Worm (Caenorhabditis elegans): Measurements from ENCODE around the gene F09C6.12.

The F09C6.12 gene

ce11 chrV:16884744-16885143 lies 2.1 kb downstream of the F09C6.12 start, which contains the start of gene F09C6.13:
TSS of gene F09C6.13 (plus strand) at chrV:16885044.
- TF ChIP-seq sox-4 (tag; optimal IDR thresholded peaks at IDR 0.05), result no peak
- TF ChIP-seq pqm-1 (tag; optimal IDR thresholded peaks at IDR 0.05), result no peak
- no peak for TF ChIP-seq nhr-84 (tag; optimal IDR thresholded peaks at IDR 0.05)
- TF ChIP-seq skn-1 (tag; optimal IDR thresholded peaks at IDR 0.05), result no peak
- TF ChIP-seq Y116A8C.19 (tag; optimal IDR thresholded peaks at IDR 0.05; ENCODE audit: borderline replicate concordance), result no peak
- no peak for TF ChIP-seq ceh-63 (GFP tag; optimal IDR thresholded peaks at IDR 0.05)
- no peak for TF ChIP-seq lin-35 (GFP tag; optimal IDR thresholded peaks at IDR 0.05)
- no peak for TF ChIP-seq sup-37 (GFP tag; optimal IDR thresholded peaks at IDR 0.05)

- no peak for TF ChIP-seq pqm-1 (tag; optimal IDR thresholded peaks at IDR 0.05)
- TF ChIP-seq mef-2 (tag; optimal IDR thresholded peaks at IDR 0.05), result no peak
- TF ChIP-seq nhr-47 (tag; optimal IDR thresholded peaks at IDR 0.05), result no peak
- no peak for TF ChIP-seq unc-98 (GFP tag; IDR thresholded peaks at IDR 0.05)
- no peak for TF ChIP-seq rnt-1 (tag; optimal IDR thresholded peaks at IDR 0.05)
- TF ChIP-seq skn-1 (tag; optimal IDR thresholded peaks at IDR 0.05), result no peak
- TF ChIP-seq lin-13 (GFP tag; optimal IDR thresholded peaks at IDR 0.05), result no peak
- TF ChIP-seq vab-15 (tag; optimal IDR thresholded peaks at IDR 0.05), result no peak
- TF ChIP-seq ces-1 (GFP tag; optimal IDR thresholded peaks at IDR 0.05), result no peak
- no peak for TF ChIP-seq zag-1 (tag; optimal IDR thresholded peaks at IDR 0.05)
- no peak for TF ChIP-seq hlh-4 (tag; optimal IDR thresholded peaks at IDR 0.05)
- TF ChIP-seq snu-23 (GFP tag; optimal IDR thresholded peaks at IDR 0.05), result no peak
- TF ChIP-seq nhr-11 (tag; optimal IDR thresholded peaks at IDR 0.05), result no peak
These were observed 6.2 kb downstream of the F09C6.12 start, which contains the start of the genes ifas-2 and fbxa-44 for ce11 chrV:16888788-16889325. TSS of gene ifas-2 (minus strand) at chrV:16888888. TSS of gene fbxa-44 (plus strand) at chrV:16889275.

- TF ChIP-seq nhr-19 (GFP tag; conservative IDR thresholded peaks at IDR 0.05), result no peak
- no peak for TF ChIP-seq aha-1 (tag; optimal IDR thresholded peaks at IDR 0.05)
- TF ChIP-seq dsc-1 (tag; optimal IDR thresholded peaks at IDR 0.05), result no peak
- TF ChIP-seq blmp-1 (tag; optimal IDR thresholded peaks at IDR 0.05), result no peak
- no peak for TF ChIP-seq lin-39 (tag; optimal IDR thresholded peaks at IDR 0.05)
- TF ChIP-seq nhr-47 (tag; optimal IDR thresholded peaks at IDR 0.05), result no peak
- TF ChIP-seq sup-37 (GFP tag; optimal IDR thresholded peaks at IDR 0.05), result no peak
- no peak for TF ChIP-seq nhr-76 (tag; optimal IDR thresholded peaks at IDR 0.05)
- TF ChIP-seq lsy-2 (tag; optimal IDR thresholded peaks at IDR 0.05), result no peak
- TF ChIP-seq elt-2 (tag; optimal IDR thresholded peaks at IDR 0.05), result no peak
- no peak for TF ChIP-seq sox-4 (tag; optimal IDR thresholded peaks at IDR 0.05)
- TF ChIP-seq ceh-63 (GFP tag; optimal IDR thresholded peaks at IDR 0.05), result no peak
- TF ChIP-seq lin-13 (GFP tag; optimal IDR thresholded peaks at IDR 0.05), result no peak
These were observed 10.8 kb downstream of the F09C6.12 start, which contains the start of gene F09C6.15 for ce11 chrV:16893440-16893839. TSS of gene F09C6.15 (plus strand) at chrV:16893740.

- TF ChIP-seq grh-1 (GFP tag; IDR thresholded peaks at IDR 0.05) (no peak), sox-4 (tag; optimal IDR thresholded peaks at IDR 0.05) (no peak), nhr-12 (tag; optimal IDR thresholded peaks at IDR 0.05) (no peak), fos-1 (tag; optimal IDR thresholded peaks at IDR 0.05) (no peak), vab-15 (tag; optimal IDR thresholded peaks at IDR 0.05) (no peak), efl-3 (GFP tag; optimal IDR thresholded peaks at IDR 0.05) (no peak), ceh-63 (GFP tag; optimal IDR thresholded peaks at IDR 0.05) (no peak), tbx-2 (tag; optimal IDR thresholded peaks at IDR 0.05) (no peak), nhr-76 (tag; optimal IDR thresholded peaks at IDR 0.05) (no peak), elt-3 (tag; optimal IDR thresholded peaks at IDR 0.05) (no peak), ces-1 (GFP tag; optimal IDR thresholded peaks at IDR 0.05) (no peak), mep-1 (tag; optimal IDR thresholded peaks at IDR 0.05) (no peak), nhr-77 (tag; optimal IDR thresholded peaks at IDR 0.05) (no peak), sup-37 (GFP tag; optimal IDR thresholded peaks at IDR 0.05) (no peak), rnt-1 (tag; optimal IDR thresholded peaks at IDR 0.05) (no peak), nhr-28 (tag; optimal IDR thresholded peaks at IDR 0.05) (no peak), tlp-1 (tag; optimal IDR thresholded peaks at IDR 0.05) (no peak), xbp-1 (tag; optimal IDR thresholded peaks at IDR 0.05) (no peak), nhr-90 (tag; optimal IDR thresholded peaks at IDR 0.05; ENCODE audit: poor library complexity) (no peak)
These were observed 16.7 kb downstream of the F09C6.12 start, which contains the start of gene fbxa-45 for ce11 chrV:16899355-16899754. TSS of gene fbxa-45 (minus strand) at chrV:16899455.

Data from whole organism, L1 larva.